Fruit fly (Drosophila melanogaster) whole organism, pupa: ENCODE results near the gene Snx3.

Experiments
- CG34367 ChIP-seq: fragments of 200-800 bp; sonication (Bioruptor generic); optimal IDR thresholded peaks from 2 replicates; lab custom pipeline; 2018; ENCODE audit warnings: missing biosample characterization, mild to moderate bottlenecking, missing genetic modification characterization
- CG9948 ChIP-seq: fragments of 200-800 bp; sonication (Bioruptor generic); optimal IDR thresholded peaks from 2 replicates; lab custom pipeline; 2018; ENCODE audit warnings: missing biosample characterization, mild to moderate bottlenecking, missing genetic modification characterization, moderate library complexity
- D1 ChIP-seq: fragments of 200-800 bp; sonication (Bioruptor generic); optimal IDR thresholded peaks from 2 replicates; lab custom pipeline; 2018; ENCODE audit warnings: missing biosample characterization, mild to moderate bottlenecking, missing genetic modification characterization, moderate library complexity
- EcR ChIP-seq: fragments of 200-800 bp; sonication (Bioruptor generic); optimal IDR thresholded peaks from 3 replicates; lab custom pipeline; 2019; ENCODE audit warnings: missing biosample characterization, missing genetic modification characterization, mild to moderate bottlenecking, moderate library complexity, missing genetic modification reagents
- Ets98B ChIP-seq: fragments of 200-800 bp; sonication (Bioruptor generic); IDR thresholded peaks from 2 replicates; pipeline ENCODE4 v1.3.6; 2022; ENCODE audit warnings: missing biosample characterization, missing genetic modification characterization
- Pif1B ChIP-seq: fragments of 200-800 bp; sonication (Bioruptor generic); optimal IDR thresholded peaks from 3 replicates; lab custom pipeline; 2016; ENCODE audit warnings: missing biosample characterization, missing genetic modification characterization
- Snoo ChIP-seq: fragments of 200-800 bp; sonication (Bioruptor generic); optimal IDR thresholded peaks from 3 replicates; lab custom pipeline; 2017; ENCODE audit warnings: missing biosample characterization, mild to moderate bottlenecking, missing genetic modification characterization, inconsistent platforms
- fd96Ca ChIP-seq: fragments of 200-800 bp; sonication (Bioruptor generic); IDR thresholded peaks from 3 replicates; pipeline ENCODE4 v1.3.6; 2022; ENCODE audit warnings: missing biosample characterization, missing genetic modification characterization

dm6 chr3R:12628395-12628928 lies 631 bp downstream of the Snx3 start:
- TF ChIP-seq Ets98B (no peak), D1 (tag; lab: Kevin White, UChicago) (no peak), Pif1B (GFP tag; lab: Kevin White, UChicago) (no peak), Snoo (tag; lab: Kevin White, UChicago) (no peak), CG34367 (tag; lab: Kevin White, UChicago) (no peak), CG9948 (tag; lab: Kevin White, UChicago) (no peak), EcR (GFP tag; lab: Kevin White, UChicago) (no peak), fd96Ca (GFP tag; lab: Robert Waterston, UW) (no peak)
